Worm (Caenorhabditis elegans) whole organism, L2 larva: Measurements from ENCODE around the gene F27C8.2.

ENCODE experiments used
- ceh-82 ChIP-seq: fragments of 150-350 bp; optimal IDR thresholded peaks from 2 replicates; lab custom pipeline; 2014; ENCODE audit warnings: missing biosample characterization, missing genetic modification characterization
- nhr-12 ChIP-seq: fragments of 150-350 bp; optimal IDR thresholded peaks from 2 replicates; lab custom pipeline; 2014; ENCODE audit warnings: missing biosample characterization, missing genetic modification characterization
- ztf-11 ChIP-seq: sonication (generic microtip); optimal IDR thresholded peaks from 2 replicates; lab custom pipeline; 2017; ENCODE audit warnings: missing biosample characterization, missing genetic modification characterization

ce11 chrIV:9625829-9626228 lies 29.7 kb downstream of the F27C8.2 start:
- TF ChIP-seq nhr-12 (tag; lab: Kevin White, UChicago) (no peak), ceh-82 (tag; lab: Kevin White, UChicago) (no peak), ztf-11 (tag; lab: Kevin White, UChicago) (no peak)
